Fruit fly (Drosophila melanogaster): ENCODE data around the gene CG7115.

Gene CG7115

DNA sequence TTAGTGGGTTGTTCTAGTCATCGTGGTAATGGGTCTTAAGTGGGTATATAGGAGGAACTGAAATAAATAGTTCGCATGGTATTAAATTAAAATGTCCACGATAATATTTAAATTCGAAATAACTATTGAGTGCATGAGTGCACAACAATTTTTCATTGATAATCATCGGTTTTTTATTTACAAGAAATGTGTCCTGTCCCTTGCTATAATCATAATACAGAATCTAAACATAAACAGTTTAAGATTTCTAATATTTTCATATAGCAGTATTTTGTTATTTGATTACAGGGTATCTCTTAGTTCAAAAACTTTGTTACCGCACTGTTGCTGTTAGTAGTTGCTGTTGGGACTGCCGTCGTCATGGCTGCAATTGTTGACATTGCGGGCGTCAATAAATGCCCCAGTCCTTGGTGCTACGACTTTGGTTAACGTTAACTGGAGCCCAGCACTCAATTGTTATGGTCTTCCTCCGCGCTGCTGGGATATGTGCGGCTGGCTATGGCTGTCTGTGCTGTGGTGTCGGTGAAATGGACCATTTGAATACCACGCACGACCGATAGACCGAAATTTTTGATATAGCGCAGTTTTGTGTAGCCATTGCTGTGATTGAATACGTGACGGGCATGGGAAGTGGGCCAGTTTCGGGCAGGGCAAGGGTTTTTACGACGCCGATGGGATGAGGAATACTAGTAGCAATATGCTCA lies 51.0 kb downstream of the CG7115 start (continued):
- TF ChIP-seq pnt (GFP tag; optimal IDR thresholded peaks at IDR 0.05) (no peak), CG9727 (GFP tag; optimal IDR thresholded peaks at IDR 0.05) (peak; percentile 54), Lpt (GFP tag; optimal IDR thresholded peaks at IDR 0.05) (no peak), shn (GFP tag; optimal IDR thresholded peaks at IDR 0.05) (no peak), D (optimal IDR thresholded peaks at IDR 0.05) (no peak), D (GFP tag; optimal IDR thresholded peaks at IDR 0.05) (peak; percentile 17), HLH3B (GFP tag; IDR thresholded peaks at IDR 0.05) (no peak), z (GFP tag; IDR thresholded peaks at IDR 0.05) (no peak), Neu2 (GFP tag; optimal IDR thresholded peaks at IDR 0.05; ENCODE audit: borderline replicate concordance) (no peak), sr (GFP tag; IDR thresholded peaks at IDR 0.05) (no peak), Sox102F (GFP tag; optimal IDR thresholded peaks at IDR 0.05) (peak; percentile 56), Sry-δ (GFP tag; optimal IDR thresholded peaks at IDR 0.05) (no peak), CG7987 (GFP tag; optimal IDR thresholded peaks at IDR 0.05) (no peak), CG7963 (GFP tag; IDR thresholded peaks at IDR 0.05; ENCODE audit: partially characterized antibody) (no peak), CG2120 (GFP tag; optimal IDR thresholded peaks at IDR 0.05) (peak; percentile 77), CG11456 (GFP tag; IDR thresholded peaks at IDR 0.05) (no peak), CG11247 (GFP tag; IDR thresholded peaks at IDR 0.05) (no peak), ttk (GFP tag; IDR thresholded peaks at IDR 0.05) (no peak), Fer3 (tag; optimal IDR thresholded peaks at IDR 0.05) (peak; percentile 49), CG17385 (GFP tag; optimal IDR thresholded peaks at IDR 0.05) (peak; percentile 40), Doc3 (GFP tag; IDR thresholded peaks at IDR 0.05; ENCODE audit: partially characterized antibody) (no peak), pb (GFP tag; optimal IDR thresholded peaks at IDR 0.05) (no peak), mld (GFP tag; IDR thresholded peaks at IDR 0.05; ENCODE audit: partially characterized antibody) (no peak), ems (GFP tag; optimal IDR thresholded peaks at IDR 0.05) (no peak), CG1647 (GFP tag; optimal IDR thresholded peaks at IDR 0.05) (no peak), CG11504 (tag; optimal IDR thresholded peaks at IDR 0.05) (peak; percentile 65), CG12942 (GFP tag; optimal IDR thresholded peaks at IDR 0.05) (no peak), CG34376 (GFP tag; optimal IDR thresholded peaks at IDR 0.05) (no peak), vvl (GFP tag; IDR thresholded peaks at IDR 0.05) (no peak), CG1832 (GFP tag; optimal IDR thresholded peaks at IDR 0.05) (no peak), CG34224 (GFP tag; IDR thresholded peaks at IDR 0.05; ENCODE audit: partially characterized antibody) (no peak), az2 (GFP tag; optimal IDR thresholded peaks at IDR 0.05) (no peak), pros (GFP tag; optimal IDR thresholded peaks at IDR 0.05) (no peak), HHEX (GFP tag; optimal IDR thresholded peaks at IDR 0.05) (peak; percentile 31), zfh1 (GFP tag; IDR thresholded peaks at IDR 0.05) (no peak), CG18619 (GFP tag; optimal IDR thresholded peaks at IDR 0.05) (peak; percentile 54), vfl (GFP tag; optimal IDR thresholded peaks at IDR 0.05) (no peak), Meics (GFP tag; optimal IDR thresholded peaks at IDR 0.05) (peak; percentile 74), fd96Cb (tag; optimal IDR thresholded peaks at IDR 0.05) (peak; percentile 48), GATAe (GFP tag; conservative IDR thresholded peaks at IDR 0.05) (no peak), CG3407 (GFP tag; optimal IDR thresholded peaks at IDR 0.05) (no peak), Gsc (GFP tag; IDR thresholded peaks at IDR 0.05) (no peak), Trl (optimal IDR thresholded peaks at IDR 0.05) (no peak), Trl (GFP tag; optimal IDR thresholded peaks at IDR 0.05) (no peak), CG2889 (GFP tag; IDR thresholded peaks at IDR 0.05) (no peak), NfI (GFP tag; optimal IDR thresholded peaks at IDR 0.05) (peak; percentile 48), CG3995 (GFP tag; optimal IDR thresholded peaks at IDR 0.05) (no peak), CG18764 (GFP tag; optimal IDR thresholded peaks at IDR 0.05) (no peak), CG2678 (tag; optimal IDR thresholded peaks at IDR 0.05) (peak; percentile 80), CG15514 (GFP tag; optimal IDR thresholded peaks at IDR 0.05) (peak; percentile 41), NFAT (GFP tag; IDR thresholded peaks at IDR 0.05) (no peak)
